Fruit fly (Drosophila melanogaster): Measurements from ENCODE around the gene CG6073.

The CG6073 gene

DNA sequence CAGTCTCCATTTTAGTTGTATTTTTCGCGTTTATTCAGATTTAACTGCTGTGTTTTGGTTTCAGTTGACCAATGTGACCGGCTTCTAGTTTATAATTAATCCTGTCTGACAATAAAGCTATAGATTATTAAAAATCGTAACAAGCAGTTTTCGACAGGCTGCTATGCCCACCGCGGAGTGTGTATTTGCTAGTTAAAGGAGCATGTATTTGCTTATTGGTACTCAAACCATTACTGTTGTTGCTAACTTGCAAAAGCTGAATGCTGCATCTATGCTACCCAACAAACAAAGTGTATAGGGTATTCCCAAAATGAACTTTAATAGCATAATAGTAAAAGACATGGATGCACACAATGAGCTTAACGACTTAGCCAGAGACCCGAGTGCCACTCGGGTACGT, at the start of gene CG6073:
CG6073 (minus strand) TSS at position 100 of the 400 bp plus-strand sequence.
- no peak for TF ChIP-seq usp (GFP tag; optimal IDR thresholded peaks at IDR 0.05)
- TF ChIP-seq EcR (GFP tag; optimal IDR thresholded peaks at IDR 0.05), result no peak
- TF ChIP-seq Dll (optimal IDR thresholded peaks at IDR 0.05), result no peak
- TF ChIP-seq CG8478 (optimal IDR thresholded peaks at IDR 0.05), result no peak
- no peak for TF ChIP-seq psq (optimal IDR thresholded peaks at IDR 0.05)
- no peak for TF ChIP-seq pan (optimal IDR thresholded peaks at IDR 0.05)

dm6 chr3R:26237496-26237895, 48.9 kb upstream of the CG6073 start:
- no peak for TF ChIP-seq Dll (optimal IDR thresholded peaks at IDR 0.05)
- no peak for TF ChIP-seq psq (optimal IDR thresholded peaks at IDR 0.05)
- no peak for TF ChIP-seq EcR (GFP tag; optimal IDR thresholded peaks at IDR 0.05)
- no peak for TF ChIP-seq pan (optimal IDR thresholded peaks at IDR 0.05)
- TF ChIP-seq usp (GFP tag; optimal IDR thresholded peaks at IDR 0.05), result no peak
- TF ChIP-seq CG8478 (optimal IDR thresholded peaks at IDR 0.05), result no peak

DNA sequence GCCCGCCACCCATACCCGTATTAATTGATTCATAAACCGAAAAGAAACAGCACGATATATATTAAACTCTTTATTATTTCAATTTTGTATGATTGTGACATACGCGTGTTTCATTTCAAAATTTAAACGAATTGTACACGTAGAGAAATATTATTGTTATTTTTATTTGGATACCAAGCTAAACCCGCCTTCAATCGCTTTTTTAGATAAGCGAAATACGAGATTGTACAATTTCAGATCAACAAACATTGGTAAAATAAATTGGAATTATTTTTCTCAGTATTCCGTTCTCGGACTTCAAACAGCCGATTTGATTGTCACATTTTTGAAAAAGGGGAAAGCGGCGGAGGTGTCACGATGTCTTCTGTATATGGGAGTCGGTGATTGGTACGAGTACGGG, 46.4 kb upstream of the CG6073 start:
- no peak for TF ChIP-seq usp (GFP tag; optimal IDR thresholded peaks at IDR 0.05)
- TF ChIP-seq psq (optimal IDR thresholded peaks at IDR 0.05), result no peak
- TF ChIP-seq EcR (GFP tag; optimal IDR thresholded peaks at IDR 0.05), result no peak
- TF ChIP-seq pan (optimal IDR thresholded peaks at IDR 0.05), result no peak
- TF ChIP-seq Dll (optimal IDR thresholded peaks at IDR 0.05), result no peak
- no peak for TF ChIP-seq CG8478 (optimal IDR thresholded peaks at IDR 0.05)

DNA sequence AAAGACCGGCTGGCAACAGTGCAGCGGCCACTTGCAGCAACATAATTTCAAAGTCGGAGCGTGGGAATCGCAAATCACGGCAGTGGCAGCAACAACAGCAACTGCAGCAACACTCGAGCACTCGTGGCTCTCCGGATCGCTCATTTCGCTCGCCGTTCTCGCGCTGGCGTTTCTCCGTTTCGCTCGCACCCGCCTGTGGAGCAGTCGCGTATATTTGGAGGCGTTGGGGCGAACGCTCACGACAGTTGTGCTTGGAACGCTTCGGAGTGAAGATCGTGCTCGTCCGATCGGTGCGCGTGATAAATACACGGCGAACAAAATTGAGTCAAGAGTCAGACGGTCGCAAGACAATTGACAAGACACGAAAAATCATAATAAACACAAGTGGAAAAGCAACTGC, 41.4 kb upstream of the CG6073 start, which contains the start of gene CG12290:
CG12290 (plus strand) TSS at position 233 of the 400 bp plus-strand sequence.
- TF ChIP-seq Dll (optimal IDR thresholded peaks at IDR 0.05) (peak; percentile 100), EcR (GFP tag; optimal IDR thresholded peaks at IDR 0.05) (no peak), usp (GFP tag; optimal IDR thresholded peaks at IDR 0.05) (no peak), psq (optimal IDR thresholded peaks at IDR 0.05) (no peak), pan (optimal IDR thresholded peaks at IDR 0.05) (no peak)

- TF ChIP-seq psq (optimal IDR thresholded peaks at IDR 0.05) (no peak), EcR (GFP tag; optimal IDR thresholded peaks at IDR 0.05) (no peak), CG8478 (optimal IDR thresholded peaks at IDR 0.05) (no peak), usp (GFP tag; optimal IDR thresholded peaks at IDR 0.05) (no peak), Dll (optimal IDR thresholded peaks at IDR 0.05) (no peak), pan (optimal IDR thresholded peaks at IDR 0.05) (no peak)
Measured at dm6 chr3R:26228026-26228635, 39.5 kb upstream of the CG6073 start.

- TF ChIP-seq EcR (GFP tag; optimal IDR thresholded peaks at IDR 0.05) (no peak), Dll (optimal IDR thresholded peaks at IDR 0.05) (no peak), pan (optimal IDR thresholded peaks at IDR 0.05) (no peak), usp (GFP tag; optimal IDR thresholded peaks at IDR 0.05) (no peak), CG8478 (optimal IDR thresholded peaks at IDR 0.05) (no peak), psq (optimal IDR thresholded peaks at IDR 0.05) (no peak)
Measured at dm6 chr3R:26226506-26227277, 38.1 kb upstream of the CG6073 start.

DNA sequence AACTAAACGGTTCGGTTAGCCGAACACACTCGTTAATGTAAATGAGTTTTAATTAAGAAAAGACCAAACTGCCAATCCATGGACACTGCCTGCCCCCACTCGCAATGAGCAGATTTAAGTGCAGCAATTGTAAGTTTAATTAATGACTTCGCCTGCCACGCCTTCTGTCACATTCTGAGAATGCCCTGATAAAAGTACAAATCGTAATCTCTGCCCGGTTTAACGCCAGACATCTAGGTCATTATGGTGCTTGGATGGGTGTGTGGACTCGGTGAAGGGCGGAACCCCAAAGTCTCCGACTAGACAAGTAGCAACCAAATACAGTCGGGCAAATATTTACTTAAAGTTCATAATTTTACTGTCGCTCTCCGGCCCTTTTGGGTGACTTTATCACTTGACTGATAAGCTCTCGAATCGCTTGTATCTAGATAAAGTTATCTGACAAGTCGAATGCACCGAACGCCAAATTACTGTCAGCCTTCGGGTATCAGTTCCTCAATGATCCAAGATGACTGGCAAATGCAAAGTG, 33.6 kb upstream of the CG6073 start:
- no peak for TF ChIP-seq usp (GFP tag; optimal IDR thresholded peaks at IDR 0.05)
- TF ChIP-seq CG8478 (optimal IDR thresholded peaks at IDR 0.05), result no peak
- TF ChIP-seq Dll (optimal IDR thresholded peaks at IDR 0.05), result no peak
- no peak for TF ChIP-seq EcR (GFP tag; optimal IDR thresholded peaks at IDR 0.05)
- TF ChIP-seq pan (optimal IDR thresholded peaks at IDR 0.05), result no peak
- TF ChIP-seq psq (optimal IDR thresholded peaks at IDR 0.05), result no peak

DNA sequence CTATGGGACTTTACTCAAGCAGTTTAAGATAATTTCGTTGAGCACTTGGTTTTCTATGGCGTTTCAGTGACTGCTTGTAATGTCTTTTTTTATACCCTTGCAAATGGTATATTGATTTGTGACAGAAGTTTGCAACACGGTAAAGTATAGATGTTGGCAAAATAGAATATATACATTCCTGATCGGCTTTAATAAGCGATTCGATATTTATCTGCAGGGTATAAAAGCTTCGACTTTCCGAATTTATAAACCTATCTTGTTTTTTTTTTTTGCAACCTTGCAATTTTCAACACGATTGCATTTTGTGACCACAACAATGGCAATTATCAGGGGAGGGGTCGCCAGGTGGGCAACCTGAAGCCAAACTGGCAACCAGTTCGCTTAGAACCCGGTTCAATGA, 25.7 kb upstream of the CG6073 start:
- TF ChIP-seq usp (GFP tag; optimal IDR thresholded peaks at IDR 0.05), result no peak
- TF ChIP-seq CG8478 (optimal IDR thresholded peaks at IDR 0.05), result no peak
- no peak for TF ChIP-seq psq (optimal IDR thresholded peaks at IDR 0.05)
- TF ChIP-seq pan (optimal IDR thresholded peaks at IDR 0.05), result no peak
- TF ChIP-seq Dll (optimal IDR thresholded peaks at IDR 0.05), result no peak

- TF ChIP-seq CG8478 (optimal IDR thresholded peaks at IDR 0.05) (no peak), psq (optimal IDR thresholded peaks at IDR 0.05) (no peak), pan (optimal IDR thresholded peaks at IDR 0.05) (no peak), EcR (GFP tag; optimal IDR thresholded peaks at IDR 0.05) (no peak), usp (GFP tag; optimal IDR thresholded peaks at IDR 0.05) (no peak), Dll (optimal IDR thresholded peaks at IDR 0.05) (no peak)
Measured at dm6 chr3R:26212935-26213334, 24.3 kb upstream of the CG6073 start.

DNA sequence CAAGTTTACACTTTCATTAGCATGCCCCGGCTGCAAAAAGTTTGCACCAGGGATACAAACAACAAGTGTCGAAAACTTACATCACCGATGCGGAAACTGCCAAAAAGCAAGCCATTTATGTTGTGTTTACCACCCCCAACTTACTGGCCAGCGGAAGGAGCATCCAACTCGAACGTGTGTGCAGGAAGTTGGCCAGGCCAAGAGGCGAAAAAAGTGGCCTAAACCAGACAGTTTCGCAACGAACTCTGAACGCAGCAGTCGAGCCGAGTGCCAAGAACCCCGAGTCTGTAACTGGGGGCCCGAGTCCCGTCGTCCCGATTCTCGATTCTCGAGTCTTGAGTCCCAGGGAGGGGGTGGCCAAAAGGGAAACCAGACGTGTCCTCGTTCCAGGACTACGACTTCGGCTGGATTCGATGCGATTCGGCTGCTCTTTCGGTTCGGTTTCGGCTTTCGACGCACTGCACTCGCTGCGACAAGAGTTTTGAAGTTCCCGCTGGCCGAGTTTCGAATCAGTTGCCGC, 6.4 kb upstream of the CG6073 start:
- TF ChIP-seq psq (optimal IDR thresholded peaks at IDR 0.05) (no peak), CG8478 (optimal IDR thresholded peaks at IDR 0.05) (no peak), Dll (optimal IDR thresholded peaks at IDR 0.05) (no peak)

dm6 chr3R:26192270-26192669, 3.7 kb upstream of the CG6073 start:
- TF ChIP-seq CG8478 (optimal IDR thresholded peaks at IDR 0.05), result no peak
- TF ChIP-seq usp (GFP tag; optimal IDR thresholded peaks at IDR 0.05), result no peak
- no peak for TF ChIP-seq EcR (GFP tag; optimal IDR thresholded peaks at IDR 0.05)
- TF ChIP-seq pan (optimal IDR thresholded peaks at IDR 0.05), result no peak
- no peak for TF ChIP-seq Dll (optimal IDR thresholded peaks at IDR 0.05)
- TF ChIP-seq psq (optimal IDR thresholded peaks at IDR 0.05), result no peak

- no peak for TF ChIP-seq pan (optimal IDR thresholded peaks at IDR 0.05)
- no peak for TF ChIP-seq usp (GFP tag; optimal IDR thresholded peaks at IDR 0.05)
- TF ChIP-seq EcR (GFP tag; optimal IDR thresholded peaks at IDR 0.05), result no peak
- TF ChIP-seq CG8478 (optimal IDR thresholded peaks at IDR 0.05), result no peak
- TF ChIP-seq psq (optimal IDR thresholded peaks at IDR 0.05), result no peak
Measured at dm6 chr3R:26191105-26191504, 2.5 kb upstream of the CG6073 start, which contains the start of gene CG34129. TSS of gene CG34129 (minus strand) at chr3R:26191205.

All from whole organism.